Fruit fly (Drosophila melanogaster): ENCODE data around the gene CG11899.

Gene CG11899

DNA sequence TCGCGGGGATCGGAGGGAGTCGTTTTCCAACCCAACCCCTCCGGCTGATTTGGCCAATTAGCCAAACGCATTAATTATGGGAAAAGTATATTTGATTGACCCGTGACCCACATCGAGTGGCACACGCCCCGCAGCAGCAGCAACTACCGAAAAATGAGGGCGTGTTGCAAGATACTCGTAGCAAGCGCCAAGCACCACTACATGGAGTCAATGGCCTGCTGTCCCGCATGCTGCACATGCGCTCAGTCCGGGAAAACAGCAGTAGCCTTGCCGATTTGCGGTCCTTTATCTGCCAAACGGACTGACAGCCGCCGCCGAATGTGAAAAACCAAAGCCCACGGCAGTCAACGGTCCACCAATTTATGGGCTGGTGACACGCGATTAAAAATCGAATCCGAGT, 17.1 kb downstream of the CG11899 start:
- TF ChIP-seq chif (GFP tag; optimal IDR thresholded peaks at IDR 0.05) (no peak), fd102C (GFP tag; optimal IDR thresholded peaks at IDR 0.05) (no peak), tio (GFP tag; optimal IDR thresholded peaks at IDR 0.05) (no peak), CG10654 (GFP tag; optimal IDR thresholded peaks at IDR 0.05) (no peak), jing (GFP tag; optimal IDR thresholded peaks at IDR 0.05) (no peak), CG11560 (tag; IDR thresholded peaks at IDR 0.05) (no peak), CG34376 (GFP tag; optimal IDR thresholded peaks at IDR 0.05) (no peak), CG8089 (GFP tag; optimal IDR thresholded peaks at IDR 0.05) (no peak), Camta (GFP tag; optimal IDR thresholded peaks at IDR 0.05) (no peak), unpg (GFP tag; optimal IDR thresholded peaks at IDR 0.05) (no peak), pnt (GFP tag; optimal IDR thresholded peaks at IDR 0.05) (no peak), sens (GFP tag) (peak; percentile 72), chm (GFP tag; IDR thresholded peaks at IDR 0.05) (peak; percentile 14; the same call in 1 of the 2 replicates), gcm (GFP tag; optimal IDR thresholded peaks at IDR 0.05) (peak; percentile 92), br (optimal IDR thresholded peaks at IDR 0.05) (no peak), CG12391 (tag; optimal IDR thresholded peaks at IDR 0.05) (no peak), CG18011 (GFP tag; optimal IDR thresholded peaks at IDR 0.05) (no peak), CG6272 (GFP tag; IDR thresholded peaks at IDR 0.05) (no peak), CG17361 (GFP tag; IDR thresholded peaks at IDR 0.05) (no peak), sima (GFP tag; optimal IDR thresholded peaks at IDR 0.05) (no peak), CG11696 (GFP tag; IDR thresholded peaks at IDR 0.05) (no peak), otp (GFP tag; IDR thresholded peaks at IDR 0.05) (no peak), unc-4 (GFP tag; IDR thresholded peaks at IDR 0.05; ENCODE audit: partially characterized antibody) (no peak), seq (GFP tag; IDR thresholded peaks at IDR 0.05) (no peak), CG10543 (GFP tag; optimal IDR thresholded peaks at IDR 0.05) (no peak), H15 (GFP tag; IDR thresholded peaks at IDR 0.05) (no peak), cwo (GFP tag; optimal IDR thresholded peaks at IDR 0.05) (no peak), twi (tag; optimal IDR thresholded peaks at IDR 0.05) (peak; percentile 3), B-H2 (GFP tag; optimal IDR thresholded peaks at IDR 0.05) (no peak), CG33213 (GFP tag; optimal IDR thresholded peaks at IDR 0.05) (no peak), CG3995 (GFP tag; optimal IDR thresholded peaks at IDR 0.05) (no peak), CG16813 (GFP tag; IDR thresholded peaks at IDR 0.05; ENCODE audit: partially characterized antibody) (no peak), pan (optimal IDR thresholded peaks at IDR 0.05) (no peak), pan (GFP tag; optimal IDR thresholded peaks at IDR 0.05 in 1 of 2, IDR thresholded peaks at IDR 0.05 in 1 of 2) (no peak)

- TF ChIP-seq Dip3 (GFP tag; optimal IDR thresholded peaks at IDR 0.05) (no peak), CG1603 (tag; optimal IDR thresholded peaks at IDR 0.05) (peak; percentile 33), nmo (GFP tag; optimal IDR thresholded peaks at IDR 0.05) (peak; percentile 10), crol (GFP tag; IDR thresholded peaks at IDR 0.05) (no peak), Trl (optimal IDR thresholded peaks at IDR 0.05) (no peak), Trl (GFP tag; optimal IDR thresholded peaks at IDR 0.05) (no peak), rib (GFP tag; IDR thresholded peaks at IDR 0.05) (no peak), ara (GFP tag; IDR thresholded peaks at IDR 0.05) (peak; percentile 6; the same call in 1 of the 2 replicates), CG10462 (GFP tag; optimal IDR thresholded peaks at IDR 0.05) (no peak), Xrp1 (GFP tag; IDR thresholded peaks at IDR 0.05) (0 out of 2 replicates have a peak, but pooled peaks have one; percentile 33), CG18262 (tag; optimal IDR thresholded peaks at IDR 0.05) (peak; percentile 57), Fer1 (GFP tag; optimal IDR thresholded peaks at IDR 0.05) (no peak), Hr3 (GFP tag; optimal IDR thresholded peaks at IDR 0.05) (no peak), D19B (GFP tag; optimal IDR thresholded peaks at IDR 0.05) (no peak), Oli (tag; optimal IDR thresholded peaks at IDR 0.05) (no peak), slou (GFP tag; optimal IDR thresholded peaks at IDR 0.05) (no peak), CG10267 (tag; optimal IDR thresholded peaks at IDR 0.05) (peak; percentile 7), fd96Cb (tag; optimal IDR thresholded peaks at IDR 0.05) (peak; percentile 11), HLHmδ (GFP tag; optimal IDR thresholded peaks at IDR 0.05) (no peak), twi (tag; optimal IDR thresholded peaks at IDR 0.05) (no peak), Med (GFP tag) (peak; percentile 8), gt (GFP tag; IDR thresholded peaks at IDR 0.05) (no peak)
Observed at dm6 chr3R:29218001-29218400, 17.7 kb downstream of the CG11899 start.

All from whole organism, embryonic.